Fruit fly (Drosophila melanogaster): Measurements from ENCODE around the gene Ccdc39.

The Ccdc39 gene

DNA sequence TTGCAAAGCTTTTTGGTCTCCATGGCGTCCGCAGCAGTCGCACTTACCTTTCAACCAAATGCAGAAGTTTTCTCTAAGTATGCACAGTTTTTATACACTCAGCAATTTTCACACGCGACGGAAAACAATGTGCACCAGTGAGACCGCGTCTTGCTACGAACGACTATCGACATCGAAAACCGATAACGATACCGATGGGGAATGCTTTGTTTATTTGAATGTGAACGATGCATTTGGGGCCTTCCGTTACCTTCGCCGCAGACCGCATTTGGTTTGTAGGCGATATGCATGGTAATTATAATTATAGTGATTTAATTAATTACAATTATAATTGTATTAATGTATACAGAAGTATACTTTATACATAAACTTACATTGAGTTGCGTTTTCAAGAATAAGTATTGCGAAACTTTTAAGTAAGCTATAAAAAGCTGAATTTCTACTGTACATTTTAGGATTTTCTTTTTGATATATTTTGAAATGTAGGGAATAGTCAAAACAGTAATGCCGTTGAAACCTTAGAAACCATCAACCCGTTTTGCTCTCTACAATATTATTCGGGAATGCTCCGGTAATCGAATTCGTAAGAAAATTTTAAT lies 27.5 kb upstream of the Ccdc39 start, which contains the start of the genes Hus1-like and ctrip (continued):
- TF ChIP-seq chinmo (GFP tag; IDR thresholded peaks at IDR 0.05; ENCODE audit: partially characterized antibody) (0 out of 4 replicates have a peak, but pooled peaks have one; percentile 66), Jarid2 (GFP tag; optimal IDR thresholded peaks at IDR 0.05) (peak; percentile 64), CG12071 (GFP tag; optimal IDR thresholded peaks at IDR 0.05) (peak; percentile 16), phol (tag; optimal IDR thresholded peaks at IDR 0.05) (peak; percentile 33), Oaz (GFP tag; IDR thresholded peaks at IDR 0.05) (no peak)

DNA sequence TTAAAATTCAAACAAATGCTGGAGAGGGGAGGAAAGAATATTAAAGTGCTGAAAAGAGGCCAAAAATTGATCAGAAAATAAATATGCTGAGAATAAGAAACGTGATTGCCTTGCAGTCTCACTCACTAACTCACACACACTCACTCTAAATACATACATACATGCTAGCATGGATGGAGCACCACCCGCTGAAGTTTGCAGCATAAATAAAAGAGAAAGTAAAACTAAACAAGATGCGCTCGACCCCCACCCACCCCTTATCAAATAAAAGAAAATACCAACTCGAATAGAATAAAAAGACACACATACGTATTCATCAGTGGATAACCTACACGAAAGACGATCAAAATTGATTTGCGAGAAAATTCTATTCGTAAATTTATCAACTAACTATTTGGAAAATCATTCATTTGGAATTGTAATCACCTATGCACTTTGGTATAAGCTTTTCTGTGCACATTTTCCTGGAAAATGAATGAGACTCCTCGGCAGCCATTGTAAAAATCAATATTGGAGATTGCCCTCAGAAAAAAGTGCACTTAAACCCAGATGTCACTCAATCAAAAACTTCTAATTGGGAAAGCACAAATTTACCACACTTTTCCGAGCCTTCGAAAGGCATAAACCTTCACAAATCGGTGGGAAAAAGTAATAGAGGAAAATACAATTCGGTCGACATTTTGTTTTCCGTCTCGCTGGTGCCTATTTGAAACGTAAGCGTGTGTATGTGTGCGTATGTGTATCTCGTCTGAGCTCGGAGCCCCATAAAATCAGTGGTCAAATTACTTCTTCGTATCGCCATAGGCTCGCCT lies 26.8 kb upstream of the Ccdc39 start, which contains the start of gene Gmppb:
TSS of gene Gmppb (plus strand) at position 321 of the 812 bp plus-strand sequence.
- peak in 1 of 3 experiments; percentile 72 for TF ChIP-seq Stat92E (GFP tag; optimal IDR thresholded peaks at IDR 0.05)
- TF ChIP-seq chinmo (GFP tag; IDR thresholded peaks at IDR 0.05; ENCODE audit: partially characterized antibody): 0 out of 4 replicates have a peak, but pooled peaks have one; percentile 9
- TF ChIP-seq fru (optimal IDR thresholded peaks at IDR 0.05): no peak
- TF ChIP-seq Blimp-1 (GFP tag; optimal IDR thresholded peaks at IDR 0.05): peak; percentile 92
- no peak for TF ChIP-seq CG2875 (GFP tag; optimal IDR thresholded peaks at IDR 0.05)
- peak; percentile 93 for TF ChIP-seq phol (tag; optimal IDR thresholded peaks at IDR 0.05)
- TF ChIP-seq ci (GFP tag; IDR thresholded peaks at IDR 0.05): peak; percentile 15; the same call in 1 of the 3 replicates
- no peak for TF ChIP-seq Nf-YC (tag; optimal IDR thresholded peaks at IDR 0.05)
- TF ChIP-seq dan (GFP tag; IDR thresholded peaks at IDR 0.05): no peak
- TF ChIP-seq danr (GFP tag; IDR thresholded peaks at IDR 0.05): no peak
- no peak for TF ChIP-seq CG7987 (GFP tag; optimal IDR thresholded peaks at IDR 0.05)
- TF ChIP-seq CG6791 (GFP tag; IDR thresholded peaks at IDR 0.05; ENCODE audit: partially characterized antibody): no peak
- peak; percentile 38; the same call in 1 of the 2 replicates for TF ChIP-seq CG32767 (GFP tag; IDR thresholded peaks at IDR 0.05)
- no peak for TF ChIP-seq dati (GFP tag; IDR thresholded peaks at IDR 0.05)
- peak; percentile 93 for TF ChIP-seq z (GFP tag; IDR thresholded peaks at IDR 0.05)
- TF ChIP-seq lbe (GFP tag; optimal IDR thresholded peaks at IDR 0.05): no peak
- no peak for TF ChIP-seq Fer3 (tag; optimal IDR thresholded peaks at IDR 0.05)
- no peak for TF ChIP-seq CG33213 (GFP tag; optimal IDR thresholded peaks at IDR 0.05)
- TF ChIP-seq YL-1 (GFP tag; optimal IDR thresholded peaks at IDR 0.05): peak; percentile 72
- TF ChIP-seq crol (GFP tag; IDR thresholded peaks at IDR 0.05): peak; percentile 49; the same call in 1 of the 2 replicates
- TF ChIP-seq crp (GFP tag; optimal IDR thresholded peaks at IDR 0.05): no peak
- peak; percentile 78 for TF ChIP-seq cg (GFP tag; optimal IDR thresholded peaks at IDR 0.05)
- no peak for TF ChIP-seq Sox102F (GFP tag; optimal IDR thresholded peaks at IDR 0.05)
- no peak for TF ChIP-seq Hey (tag; optimal IDR thresholded peaks at IDR 0.05)
- TF ChIP-seq CG6813 (GFP tag; optimal IDR thresholded peaks at IDR 0.05): no peak
- 0 out of 3 replicates have a peak, but pooled peaks have one; percentile 19 for TF ChIP-seq CG2199 (GFP tag; IDR thresholded peaks at IDR 0.05)
- peak; percentile 86 for TF ChIP-seq onecut (GFP tag; IDR thresholded peaks at IDR 0.05)
- no peak for TF ChIP-seq shn (GFP tag; optimal IDR thresholded peaks at IDR 0.05)
- peak; percentile 29; the same call in 1 of the 2 replicates for TF ChIP-seq sna (GFP tag; IDR thresholded peaks at IDR 0.05; ENCODE audit: partially characterized antibody)
- no peak for TF ChIP-seq pnt (GFP tag; optimal IDR thresholded peaks at IDR 0.05)

DNA sequence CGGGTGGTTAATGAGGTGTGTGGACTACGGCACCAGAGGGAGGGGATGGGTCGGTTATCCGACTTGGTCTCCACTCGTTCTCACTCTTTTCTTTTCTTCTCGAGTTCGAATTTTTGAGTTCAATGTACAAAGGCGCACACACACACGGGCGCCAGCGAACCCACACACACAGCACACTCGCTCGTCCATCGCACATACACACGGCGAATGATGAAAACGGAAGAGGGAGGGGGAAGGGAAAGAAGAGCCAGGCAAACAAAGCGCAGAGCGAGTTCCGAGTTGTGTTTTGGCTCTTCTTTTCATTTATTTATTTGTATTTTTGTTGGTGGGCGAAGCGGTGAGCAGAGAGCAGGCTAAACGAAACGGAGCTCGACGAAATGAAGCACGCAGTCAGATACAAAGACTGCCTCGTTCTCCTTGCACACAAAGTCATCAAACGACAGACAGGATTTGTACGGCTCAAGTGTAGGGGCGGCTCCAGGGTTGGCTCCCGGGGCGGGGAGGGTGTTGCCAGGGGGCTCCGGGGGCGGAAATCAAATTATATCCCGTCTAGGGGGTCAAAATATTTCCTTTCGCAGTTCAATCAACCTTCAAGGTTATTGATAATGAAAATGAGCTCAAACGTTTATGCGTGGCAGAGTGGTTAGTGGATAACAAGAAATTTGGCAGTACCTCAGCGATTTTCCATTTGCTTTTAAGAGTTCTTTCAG lies 25.6 kb upstream of the Ccdc39 start:
- no peak for TF ChIP-seq B-H1 (GFP tag; IDR thresholded peaks at IDR 0.05)
- TF ChIP-seq mirr (GFP tag; optimal IDR thresholded peaks at IDR 0.05): peak; percentile 24
- TF ChIP-seq tin (GFP tag; optimal IDR thresholded peaks at IDR 0.05): no peak
- peak; percentile 49 for TF ChIP-seq CG13894 (tag; optimal IDR thresholded peaks at IDR 0.05)
- no peak for TF ChIP-seq CG13624 (GFP tag; optimal IDR thresholded peaks at IDR 0.05)
- TF ChIP-seq CG34224 (GFP tag; IDR thresholded peaks at IDR 0.05; ENCODE audit: partially characterized antibody): 0 out of 3 replicates have a peak, but pooled peaks have one; percentile 25
- TF ChIP-seq rib (GFP tag; IDR thresholded peaks at IDR 0.05): 0 out of 2 replicates have a peak, but pooled peaks have one; percentile 43
- TF ChIP-seq Fer1 (GFP tag; optimal IDR thresholded peaks at IDR 0.05): peak; percentile 41
- peak; percentile 51 for TF ChIP-seq pros (GFP tag; optimal IDR thresholded peaks at IDR 0.05)
- no peak for TF ChIP-seq twi (tag; optimal IDR thresholded peaks at IDR 0.05)
- peak; percentile 6 for TF ChIP-seq CG10147 (GFP tag; optimal IDR thresholded peaks at IDR 0.05)
